Worm (Caenorhabditis elegans): ENCODE data around the gene adss-1.

adss-1 gene

ce11 chrV:4842544-4842943 lies 19.3 kb upstream of the adss-1 start, which contains the start of the genes cwp-2 and cwp-3:
Gene cwp-2, minus strand, starts transcription at chrV:4842644.
Gene cwp-3, plus strand, starts transcription at chrV:4842836.
- no peak for TF ChIP-seq nhr-67 (tag; optimal IDR thresholded peaks at IDR 0.05)
- no peak for TF ChIP-seq ZK546.5 (tag; optimal IDR thresholded peaks at IDR 0.05)
- no peak for TF ChIP-seq lin-39 (tag; optimal IDR thresholded peaks at IDR 0.05)
- TF ChIP-seq eor-1 (tag; optimal IDR thresholded peaks at IDR 0.05): no peak
- TF ChIP-seq tbx-2 (tag; optimal IDR thresholded peaks at IDR 0.05): no peak
- no peak for TF ChIP-seq snpc-4 (tag; optimal IDR thresholded peaks at IDR 0.05)
- TF ChIP-seq ceh-16 (tag; optimal IDR thresholded peaks at IDR 0.05): no peak
- TF ChIP-seq nhr-77 (tag; optimal IDR thresholded peaks at IDR 0.05): no peak
- no peak for TF ChIP-seq mml-1 (tag; optimal IDR thresholded peaks at IDR 0.05)
- no peak for TF ChIP-seq elt-1 (tag; optimal IDR thresholded peaks at IDR 0.05)

ce11 chrV:4841179-4841578 lies 18.0 kb upstream of the adss-1 start, which contains the start of gene cwp-1:
Gene cwp-1, minus strand, starts transcription at chrV:4841279.
- no peak for TF ChIP-seq pqm-1 (tag; optimal IDR thresholded peaks at IDR 0.05)
- TF ChIP-seq ceh-16 (tag; optimal IDR thresholded peaks at IDR 0.05): no peak
- no peak for TF ChIP-seq elt-2 (tag; optimal IDR thresholded peaks at IDR 0.05)
- TF ChIP-seq lsy-12 (tag; optimal IDR thresholded peaks at IDR 0.05): no peak
- no peak for TF ChIP-seq elt-3 (tag; optimal IDR thresholded peaks at IDR 0.05)
- TF ChIP-seq lin-15B (tag; optimal IDR thresholded peaks at IDR 0.05): no peak
- TF ChIP-seq nhr-28 (tag; optimal IDR thresholded peaks at IDR 0.05): no peak
- no peak for TF ChIP-seq unc-39 (tag; optimal IDR thresholded peaks at IDR 0.05)
- no peak for TF ChIP-seq fos-1 (tag; optimal IDR thresholded peaks at IDR 0.05)
- no peak for TF ChIP-seq ama-1 (optimal IDR thresholded peaks at IDR 0.05)
- TF ChIP-seq snpc-4 (tag; optimal IDR thresholded peaks at IDR 0.05): no peak
- TF ChIP-seq R02D3.7 (tag; optimal IDR thresholded peaks at IDR 0.05): no peak
- no peak for TF ChIP-seq nhr-237 (tag; optimal IDR thresholded peaks at IDR 0.05)
- no peak for TF ChIP-seq hmg-11 (tag; optimal IDR thresholded peaks at IDR 0.05)
- no peak for TF ChIP-seq pha-4 (tag; optimal IDR thresholded peaks at IDR 0.05)
- no peak for TF ChIP-seq nhr-76 (tag; optimal IDR thresholded peaks at IDR 0.05)
- no peak for TF ChIP-seq sea-2 (GFP tag; optimal IDR thresholded peaks at IDR 0.05)
- no peak for TF ChIP-seq nhr-23 (tag; optimal IDR thresholded peaks at IDR 0.05)
- TF ChIP-seq daf-12 (tag; optimal IDR thresholded peaks at IDR 0.05): no peak

- TF ChIP-seq nhr-67 (tag; optimal IDR thresholded peaks at IDR 0.05): no peak
- no peak for TF ChIP-seq unc-39 (tag; optimal IDR thresholded peaks at IDR 0.05)
- TF ChIP-seq ceh-82 (tag; optimal IDR thresholded peaks at IDR 0.05): no peak
- no peak for TF ChIP-seq fos-1 (tag; optimal IDR thresholded peaks at IDR 0.05)
- TF ChIP-seq ztf-4 (tag; optimal IDR thresholded peaks at IDR 0.05): no peak
- TF ChIP-seq jun-1 (tag; optimal IDR thresholded peaks at IDR 0.05): no peak
These were observed 16.7 kb upstream of the adss-1 start, which contains the start of gene nas-9 for ce11 chrV:4839913-4840312. Gene nas-9, minus strand, starts transcription at chrV:4840013.

ce11 chrV:4834277-4834676 lies 11.1 kb upstream of the adss-1 start, which contains the start of gene C37H5.14:
Gene C37H5.14, minus strand, starts transcription at chrV:4834377.
- TF ChIP-seq lin-15B (tag; optimal IDR thresholded peaks at IDR 0.05) (no peak), ceh-28 (tag; optimal IDR thresholded peaks at IDR 0.05) (no peak), ZK546.5 (tag; optimal IDR thresholded peaks at IDR 0.05) (no peak), skn-1 (tag; optimal IDR thresholded peaks at IDR 0.05) (no peak), snpc-4 (tag; optimal IDR thresholded peaks at IDR 0.05) (no peak), nhr-237 (tag; optimal IDR thresholded peaks at IDR 0.05) (no peak), mdl-1 (tag; optimal IDR thresholded peaks at IDR 0.05) (no peak), ceh-16 (tag; optimal IDR thresholded peaks at IDR 0.05) (no peak), nhr-76 (tag; optimal IDR thresholded peaks at IDR 0.05) (no peak), nhr-25 (tag; optimal IDR thresholded peaks at IDR 0.05) (no peak), pqm-1 (tag; optimal IDR thresholded peaks at IDR 0.05) (no peak), elt-3 (tag; optimal IDR thresholded peaks at IDR 0.05) (no peak), elt-2 (tag; optimal IDR thresholded peaks at IDR 0.05) (no peak), lsy-12 (tag; optimal IDR thresholded peaks at IDR 0.05) (no peak), nhr-11 (tag; optimal IDR thresholded peaks at IDR 0.05) (no peak), zag-1 (tag; optimal IDR thresholded peaks at IDR 0.05) (no peak), eor-1 (tag; optimal IDR thresholded peaks at IDR 0.05) (no peak), ceh-9 (tag; optimal IDR thresholded peaks at IDR 0.05) (no peak), jun-1 (tag; optimal IDR thresholded peaks at IDR 0.05) (no peak)

All from whole organism, L3 larva.